Fruit fly (Drosophila melanogaster) whole organism, embryonic: ENCODE data around the gene Cad96Cb.

Experiments used
- Abd-B ChIP-seq: fragments of 200-800 bp; sonication (Bioruptor generic); optimal IDR thresholded peaks from 2 replicates; lab custom pipeline; 2018; ENCODE audit warnings: missing biosample characterization, mild to moderate bottlenecking, missing genetic modification characterization, moderate library complexity
- Antp ChIP-seq: fragments of 200-800 bp; sonication (Bioruptor generic); optimal IDR thresholded peaks from 3 replicates; lab custom pipeline; 2016; ENCODE audit warnings: missing biosample characterization, missing genetic modification characterization
- BtbVII ChIP-seq: fragments of 200-800 bp; sonication (Bioruptor generic); optimal IDR thresholded peaks from 3 replicates; lab custom pipeline; 2017; ENCODE audit warnings: missing biosample characterization, mild to moderate bottlenecking, missing genetic modification characterization
- C15 ChIP-seq: fragments of 200-800 bp; sonication (Bioruptor generic); IDR thresholded peaks from 3 replicates; pipeline ENCODE4 v1.3.6; 2022; ENCODE audit warnings: missing biosample characterization, missing genetic modification characterization
- CG10462 ChIP-seq: fragments of 200-800 bp; sonication (Bioruptor generic); optimal IDR thresholded peaks from 2 replicates; lab custom pipeline; 2016; ENCODE audit warnings: missing biosample characterization, missing genetic modification characterization
- CG13287 ChIP-seq: fragments of 200-800 bp; sonication (Bioruptor generic); IDR thresholded peaks from 2 replicates; pipeline ENCODE4 v1.3.6; 2022; ENCODE audit warnings: missing biosample characterization, missing genetic modification characterization; ENCODE audit not compliant: partially characterized antibody
- CG14050 ChIP-seq: fragments of 200-800 bp; sonication (Bioruptor generic); IDR thresholded peaks from 3 replicates; pipeline ENCODE4 v1.3.6; 2022; ENCODE audit warnings: missing biosample characterization, missing genetic modification characterization
- CG15011 ChIP-seq: fragments of 200-800 bp; sonication (Bioruptor generic); optimal IDR thresholded peaks from 3 replicates; lab custom pipeline; 2018; ENCODE audit warnings: missing biosample characterization, mild to moderate bottlenecking, missing genetic modification characterization
- CG17186 ChIP-seq: fragments of 200-800 bp; sonication (Bioruptor generic); optimal IDR thresholded peaks from 3 replicates; lab custom pipeline; 2017; ENCODE audit warnings: missing biosample characterization, missing genetic modification reagents, missing genetic modification characterization
- CG17612 ChIP-seq: fragments of 200-800 bp; sonication (Bioruptor generic); IDR thresholded peaks from 2 replicates; pipeline ENCODE4 v1.3.6; 2022; ENCODE audit warnings: missing biosample characterization, missing genetic modification characterization
- CG17802 ChIP-seq: fragments of 200-800 bp; sonication (Bioruptor generic); optimal IDR thresholded peaks from 2 replicates; lab custom pipeline; 2018; ENCODE audit warnings: missing biosample characterization, mild to moderate bottlenecking, missing genetic modification characterization, moderate library complexity
- CG18599 ChIP-seq: fragments of 200-800 bp; sonication (Bioruptor generic); optimal IDR thresholded peaks from 3 replicates; lab custom pipeline; 2017; ENCODE audit warnings: missing biosample characterization, missing genetic modification characterization, mild to moderate bottlenecking, moderate library complexity, missing genetic modification reagents
- CG2120 ChIP-seq: fragments of 200-800 bp; sonication (Bioruptor generic); optimal IDR thresholded peaks from 3 replicates; lab custom pipeline; 2016; ENCODE audit warnings: missing biosample characterization, missing genetic modification characterization
- CG2875 ChIP-seq: fragments of 200-800 bp; sonication (Bioruptor generic); optimal IDR thresholded peaks from 2 replicates; lab custom pipeline; 2017; ENCODE audit warnings: missing biosample characterization, mild to moderate bottlenecking, missing genetic modification characterization, missing genetic modification reagents
- CG2889 ChIP-seq: fragments of 200-800 bp; sonication (Bioruptor generic); IDR thresholded peaks from 3 replicates; pipeline ENCODE4 v1.3.6; 2022; ENCODE audit warnings: missing biosample characterization, missing genetic modification characterization
- CG33557 ChIP-seq: fragments of 200-800 bp; sonication (Bioruptor generic); optimal IDR thresholded peaks from 2 replicates; lab custom pipeline; 2019; ENCODE audit warnings: missing biosample characterization, mild to moderate bottlenecking, missing genetic modification characterization, moderate library complexity
- CG34376 ChIP-seq: fragments of 200-800 bp; sonication (Bioruptor generic); optimal IDR thresholded peaks from 2 replicates; lab custom pipeline; 2018; ENCODE audit warnings: missing biosample characterization, mild to moderate bottlenecking, missing genetic modification characterization
- CG3838 ChIP-seq: fragments of 200-800 bp; sonication (Bioruptor generic); optimal IDR thresholded peaks from 3 replicates; lab custom pipeline; 2016; ENCODE audit warnings: missing biosample characterization, missing genetic modification characterization
- CG4707 ChIP-seq: fragments of 200-800 bp; sonication (Bioruptor generic); optimal IDR thresholded peaks from 2 replicates; lab custom pipeline; 2018; ENCODE audit warnings: missing biosample characterization, mild to moderate bottlenecking, missing genetic modification characterization, moderate library complexity
- CG4820 ChIP-seq: fragments of 200-800 bp; sonication (Bioruptor generic); optimal IDR thresholded peaks from 3 replicates; lab custom pipeline; 2016; ENCODE audit warnings: missing biosample characterization, missing genetic modification characterization
- CG7987 ChIP-seq: fragments of 200-800 bp; sonication (Bioruptor generic); optimal IDR thresholded peaks from 2 replicates; lab custom pipeline; 2018; ENCODE audit warnings: missing biosample characterization, mild to moderate bottlenecking, missing genetic modification characterization, moderate library complexity
- Chrac-16 ChIP-seq: fragments of 200-800 bp; sonication (Bioruptor generic); optimal IDR thresholded peaks from 3 replicates; lab custom pipeline; 2016; ENCODE audit warnings: missing biosample characterization, missing genetic modification characterization
- D19B ChIP-seq: fragments of 200-800 bp; sonication (Bioruptor generic); optimal IDR thresholded peaks from 2 replicates; lab custom pipeline; 2017; ENCODE audit warnings: missing biosample characterization, mild to moderate bottlenecking, missing genetic modification characterization
- Dad ChIP-seq: fragments of 200-800 bp; sonication (Bioruptor generic); optimal IDR thresholded peaks from 3 replicates; lab custom pipeline; 2016; ENCODE audit warnings: missing biosample characterization, missing genetic modification characterization
- Dek ChIP-seq: fragments of 200-800 bp; sonication (Bioruptor generic); optimal IDR thresholded peaks from 3 replicates; lab custom pipeline; 2019; ENCODE audit warnings: missing biosample characterization, mild to moderate bottlenecking, missing genetic modification characterization, moderate library complexity
- Dfd ChIP-seq, 2 experiments: fragments of >200 bp; optimal IDR thresholded peaks; 2 replicates each; lab custom pipeline; 2017; ENCODE audit warnings: missing biosample characterization in 2 of 2, missing genetic modification characterization in 2 of 2
- Drgx ChIP-seq: fragments of 200-800 bp; sonication (Bioruptor generic); IDR thresholded peaks from 2 replicates; pipeline ENCODE4 v1.3.6; 2022; ENCODE audit warnings: missing biosample characterization, missing genetic modification characterization
- Ets65A ChIP-seq: fragments of 200-800 bp; sonication (Bioruptor generic); peaks from one replicate; lab custom pipeline; 2016; ENCODE audit warnings: missing biosample characterization, missing genetic modification characterization
- Ets97D ChIP-seq: fragments of 200-800 bp; sonication (Bioruptor generic); optimal IDR thresholded peaks from 3 replicates; lab custom pipeline; 2016; ENCODE audit warnings: missing biosample characterization, missing genetic modification characterization
- Hr3 ChIP-seq: fragments of 200-800 bp; sonication (Bioruptor generic); optimal IDR thresholded peaks from 3 replicates; lab custom pipeline; 2016; ENCODE audit warnings: missing biosample characterization, missing genetic modification characterization
- Jarid2 ChIP-seq: fragments of 200-800 bp; sonication (Bioruptor generic); optimal IDR thresholded peaks from 3 replicates; lab custom pipeline; 2017; ENCODE audit warnings: mild to moderate bottlenecking, missing biosample characterization, missing genetic modification reagents, missing genetic modification characterization
- Lpt ChIP-seq: fragments of >200 bp; optimal IDR thresholded peaks from 2 replicates; lab custom pipeline; 2018; ENCODE audit warnings: missing biosample characterization, missing genetic modification characterization
- MBD-R2 ChIP-seq: fragments of 200-800 bp; sonication (Bioruptor generic); IDR thresholded peaks from 2 replicates; pipeline ENCODE4 v1.3.6; 2022; ENCODE audit warnings: missing biosample characterization, missing genetic modification characterization
- NC2β ChIP-seq: fragments of 200-800 bp; sonication (Bioruptor generic); optimal IDR thresholded peaks from 2 replicates; lab custom pipeline; 2016; ENCODE audit warnings: missing biosample characterization, missing genetic modification characterization
- Optix ChIP-seq: fragments of 200-800 bp; sonication (Bioruptor generic); IDR thresholded peaks from 3 replicates; pipeline ENCODE4 v1.3.6; 2022; ENCODE audit warnings: missing biosample characterization, missing genetic modification characterization
- Pdp1 ChIP-seq, 2 experiments: fragments of 200-800 bp; sonication (Bioruptor generic); optimal IDR thresholded peaks; 3 replicates each; lab custom pipeline; 2016; ENCODE audit warnings: missing biosample characterization in 2 of 2, missing genetic modification characterization in 2 of 2, mild to moderate bottlenecking in 1 of 2, moderate library complexity in 1 of 2
- Ptx1 ChIP-seq: fragments of 200-800 bp; sonication (Bioruptor generic); IDR thresholded peaks from 2 replicates; pipeline ENCODE4 v1.3.6; 2022; ENCODE audit warnings: missing biosample characterization, missing genetic modification characterization
- Sin3A ChIP-seq: fragments of >200 bp; optimal IDR thresholded peaks from 2 replicates; lab custom pipeline; 2018
- aop ChIP-seq: fragments of 200-800 bp; sonication (Bioruptor generic); IDR thresholded peaks from 2 replicates; pipeline ENCODE4 v1.3.6; 2022; ENCODE audit warnings: missing biosample characterization, missing genetic modification characterization
- ci ChIP-seq: fragments of 200-800 bp; sonication (Bioruptor generic); IDR thresholded peaks from 3 replicates; pipeline ENCODE4 v1.3.6; 2022; ENCODE audit warnings: missing biosample characterization, missing genetic modification characterization
- dmrt11E ChIP-seq: fragments of 200-800 bp; sonication (Bioruptor generic); optimal IDR thresholded peaks from 3 replicates; lab custom pipeline; 2018; ENCODE audit warnings: missing biosample characterization, mild to moderate bottlenecking, missing genetic modification characterization, moderate library complexity
- en ChIP-seq: fragments of 200-800 bp; sonication (Bioruptor generic); optimal IDR thresholded peaks from 2 replicates; lab custom pipeline; 2016; ENCODE audit warnings: missing biosample characterization, missing genetic modification characterization
- insv ChIP-seq, 2 experiments: fragments of 200-800 bp; sonication (Bioruptor generic); optimal IDR thresholded peaks; 3 replicates each; lab custom pipeline; 2016 to 2018; ENCODE audit warnings: missing biosample characterization in 2 of 2, missing genetic modification characterization in 2 of 2
- kah ChIP-seq: fragments of 200-800 bp; sonication (Bioruptor generic); optimal IDR thresholded peaks from 2 replicates; lab custom pipeline; 2018; ENCODE audit warnings: missing biosample characterization, mild to moderate bottlenecking, missing genetic modification characterization
- luna ChIP-seq: fragments of 200-800 bp; sonication (Bioruptor generic); optimal IDR thresholded peaks from 2 replicates; lab custom pipeline; 2016; ENCODE audit warnings: missing biosample characterization, missing genetic modification characterization
- p53 ChIP-seq: fragments of 200-800 bp; sonication (Bioruptor generic); optimal IDR thresholded peaks from 2 replicates; lab custom pipeline; 2016; ENCODE audit warnings: missing biosample characterization, missing genetic modification characterization
- phol ChIP-seq: fragments of 200-800 bp; sonication (Bioruptor generic); optimal IDR thresholded peaks from 3 replicates; lab custom pipeline; 2018; ENCODE audit warnings: missing biosample characterization, mild to moderate bottlenecking, missing genetic modification characterization, moderate library complexity
- pum ChIP-seq: fragments of 200-800 bp; sonication (Bioruptor generic); optimal IDR thresholded peaks from 2 replicates; lab custom pipeline; 2016; ENCODE audit warnings: missing biosample characterization, missing genetic modification characterization
- run ChIP-seq: fragments of 200-800 bp; sonication (Bioruptor generic); optimal IDR thresholded peaks from 3 replicates; lab custom pipeline; 2018; ENCODE audit warnings: missing biosample characterization, mild to moderate bottlenecking, missing genetic modification characterization
- sob ChIP-seq: fragments of 200-800 bp; sonication (Bioruptor generic); IDR thresholded peaks from 2 replicates; pipeline ENCODE4 v1.3.6; 2022; ENCODE audit warnings: missing biosample characterization, missing genetic modification characterization
- tll ChIP-seq, 2 experiments: fragments of 200-800 bp in 1 of 2; fragments of >200 bp in 1 of 2; sonication (Bioruptor generic) in 1 of 2; optimal IDR thresholded peaks; 2 replicates each; lab custom pipeline; 2017 to 2019; ENCODE audit warnings: missing biosample characterization in 2 of 2, missing genetic modification characterization in 2 of 2, mild to moderate bottlenecking in 1 of 2, moderate library complexity in 1 of 2

Gene Cad96Cb

DNA sequence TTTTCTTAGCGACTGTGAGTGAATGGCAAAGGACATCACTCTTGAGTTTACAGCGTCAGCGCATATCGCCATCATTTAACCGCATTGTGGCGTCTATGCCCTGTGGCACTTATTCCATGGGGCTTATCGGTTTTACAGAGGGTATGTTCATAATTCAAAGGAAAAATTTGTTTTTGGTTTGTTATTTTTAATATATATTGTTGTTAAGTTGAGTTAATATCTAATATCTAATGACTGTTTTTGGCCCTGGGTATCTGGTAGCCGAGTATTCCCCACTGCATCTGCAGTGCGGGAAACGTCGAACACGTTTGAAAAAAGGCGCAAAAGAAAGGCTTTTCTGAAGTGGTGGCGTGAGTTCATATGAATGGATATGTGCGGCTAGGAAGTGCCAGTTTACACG, 53.6 kb downstream of the Cad96Cb start (continued):
- TF ChIP-seq CG17186 = no peak
- peak; percentile 2 for TF ChIP-seq Abd-B (GFP tag; lab: Kevin White, UChicago)
- TF ChIP-seq CG2875 (GFP tag; lab: Kevin White, UChicago) = peak; percentile 11
- peak; percentile 32 for TF ChIP-seq CG3838
- no peak for TF ChIP-seq en (GFP tag; lab: Kevin White, UChicago)
- TF ChIP-seq CG2889 (GFP tag; lab: Robert Waterston, UW) = peak; percentile 65; the same call in 2 of the 3 replicates
- TF ChIP-seq CG17802 (tag; lab: Kevin White, UChicago) = no peak
- peak; percentile 53 for TF ChIP-seq phol (tag; lab: Kevin White, UChicago)
- TF ChIP-seq aop (GFP tag; lab: Robert Waterston, UW) = 0 out of 2 replicates have a peak, but pooled peaks have one; percentile 8
- no peak for TF ChIP-seq kah (GFP tag; lab: Kevin White, UChicago)
- peak; percentile 29 for TF ChIP-seq CG2120 (GFP tag; lab: Kevin White, UChicago)
- no peak for TF ChIP-seq Dfd (GFP tag; optimal IDR thresholded peaks at IDR 0.05; lab: Kevin White, UChicago)
- TF ChIP-seq insv (GFP tag; optimal IDR thresholded peaks at IDR 0.05; lab: Kevin White, UChicago) = no peak
- no peak for TF ChIP-seq Antp
- TF ChIP-seq MBD-R2 = no peak
- TF ChIP-seq tll (GFP tag; optimal IDR thresholded peaks at IDR 0.05; lab: Kevin White, UChicago) = no peak
- no peak for TF ChIP-seq Lpt (GFP tag; lab: Kevin White, UChicago)
- TF ChIP-seq CG13287 (GFP tag; lab: Robert Waterston, UW) = no peak
- peak; percentile 83 for TF ChIP-seq Chrac-16 (GFP tag; lab: Kevin White, UChicago)
- no peak for TF ChIP-seq Ets65A (GFP tag; lab: Kevin White, UChicago)
- peak; percentile 35 for TF ChIP-seq CG18599 (GFP tag; lab: Kevin White, UChicago)
- no peak for TF ChIP-seq BtbVII (GFP tag; lab: Kevin White, UChicago)
- no peak for TF ChIP-seq pum
- TF ChIP-seq Sin3A (lab: Kevin White, UChicago) = no peak
- peak; percentile 43 for TF ChIP-seq CG4707
- TF ChIP-seq luna (GFP tag; lab: Kevin White, UChicago) = no peak
- TF ChIP-seq Pdp1 (GFP tag; optimal IDR thresholded peaks at IDR 0.05; lab: Kevin White, UChicago) = no peak
- TF ChIP-seq ci (GFP tag; lab: Robert Waterston, UW) = peak; percentile 87
- no peak for TF ChIP-seq Ets97D (GFP tag; lab: Kevin White, UChicago)
- TF ChIP-seq CG7987 (GFP tag; lab: Kevin White, UChicago) = no peak
- peak; percentile 25 for TF ChIP-seq CG4820 (GFP tag; lab: Kevin White, UChicago)
- 0 out of 2 replicates have a peak, but pooled peaks have one; percentile 16 for TF ChIP-seq CG17612 (GFP tag; lab: Robert Waterston, UW)
- TF ChIP-seq Drgx (GFP tag; lab: Robert Waterston, UW) = 0 out of 2 replicates have a peak, but pooled peaks have one; percentile 33
- TF ChIP-seq Ptx1 (GFP tag; lab: Robert Waterston, UW) = peak; percentile 56; the same call in 1 of the 2 replicates
- TF ChIP-seq D19B = peak; percentile 15
- TF ChIP-seq C15 = no peak
- TF ChIP-seq Dek (tag; lab: Kevin White, UChicago) = no peak
- peak; percentile 83 for TF ChIP-seq CG33557 (GFP tag; lab: Kevin White, UChicago)
- no peak for TF ChIP-seq CG15011
- no peak for TF ChIP-seq Jarid2
- TF ChIP-seq run (tag; lab: Kevin White, UChicago) = no peak
- TF ChIP-seq Dad (GFP tag; lab: Kevin White, UChicago) = no peak
- TF ChIP-seq NC2β (GFP tag; lab: Kevin White, UChicago) = peak; percentile 77
- no peak for TF ChIP-seq CG34376 (GFP tag; lab: Kevin White, UChicago)
- TF ChIP-seq Optix (GFP tag; lab: Robert Waterston, UW) = peak; percentile 83; the same call in 2 of the 3 replicates
- peak; percentile 94 for TF ChIP-seq dmrt11E (tag; lab: Kevin White, UChicago)
- peak; percentile 62 for TF ChIP-seq CG10462 (GFP tag; lab: Kevin White, UChicago)
- TF ChIP-seq p53 (GFP tag; lab: Kevin White, UChicago) = no peak
- TF ChIP-seq sob (GFP tag; lab: Robert Waterston, UW) = no peak; the same call in 1 of the 2 replicates
- peak; percentile 67 for TF ChIP-seq Hr3
- no peak for TF ChIP-seq CG14050 (GFP tag; lab: Robert Waterston, UW)
